Worm (Caenorhabditis elegans): ENCODE data around the gene T23B12.11.

ce11 chrV:8409594-8409993 is 45.6 kb upstream of the T23B12.11 start:
- no peak for TF ChIP-seq ama-1 (optimal IDR thresholded peaks at IDR 0.05)
- TF ChIP-seq tbx-37 (GFP tag; conservative IDR thresholded peaks at IDR 0.05) = no peak
- no peak for TF ChIP-seq sea-1 (GFP tag; conservative IDR thresholded peaks at IDR 0.05)
- no peak for TF ChIP-seq hmg-4 (GFP tag; optimal IDR thresholded peaks at IDR 0.05)
- no peak for TF ChIP-seq tra-4 (tag; optimal IDR thresholded peaks at IDR 0.05)
- TF ChIP-seq B0310.2 (tag; optimal IDR thresholded peaks at IDR 0.05) = no peak
- no peak for TF ChIP-seq ceh-36 (tag; optimal IDR thresholded peaks at IDR 0.05)
- TF ChIP-seq flt-1 (GFP tag; IDR thresholded peaks at IDR 0.05) = no peak
- no peak for TF ChIP-seq ets-7 (tag; optimal IDR thresholded peaks at IDR 0.05)
- no peak for TF ChIP-seq tbx-11 (GFP tag; IDR thresholded peaks at IDR 0.05)

All from whole organism, early embryonic.